Worm (Caenorhabditis elegans) whole organism, L4 larva: ENCODE measurements around the gene srv-31.
A peak's percentile ranks its signal among the peaks of the same experiment; 100 is the strongest.

Experiments
- D1046.2 ChIP-seq: fragments of 200-800 bp; sonication (Bioruptor generic); IDR thresholded peaks from 2 replicates; pipeline ENCODE4 v1.3.6; 2022; ENCODE audit warnings: missing genetic modification characterization, missing compliant biosample characterization
- F10B5.3 ChIP-seq: sonication (generic microtip); optimal IDR thresholded peaks from 2 replicates; lab custom pipeline; 2016; ENCODE audit warnings: mild to moderate bottlenecking, missing genetic modification characterization, missing compliant biosample characterization
- F37D6.2 ChIP-seq: sonication (generic microtip); optimal IDR thresholded peaks from 2 replicates; lab custom pipeline; 2016; ENCODE audit warnings: mild to moderate bottlenecking, missing genetic modification characterization, missing compliant biosample characterization
- T20F7.1 ChIP-seq: fragments of 200-800 bp; sonication (Bioruptor generic); optimal IDR thresholded peaks from 2 replicates; lab custom pipeline; 2018; ENCODE audit warnings: mild to moderate bottlenecking, missing genetic modification characterization, missing compliant biosample characterization
- T26A8.4 ChIP-seq: fragments of 200-800 bp; sonication (Bioruptor generic); IDR thresholded peaks from 2 replicates; pipeline ENCODE4 v1.3.6; 2022; ENCODE audit warnings: missing genetic modification characterization, missing compliant biosample characterization
- Y105C5A.15 ChIP-seq: fragments of 200-800 bp; sonication (Bioruptor generic); IDR thresholded peaks from 2 replicates; pipeline ENCODE4 v1.3.6; 2022; ENCODE audit warnings: missing genetic modification characterization, missing compliant biosample characterization
- Y48G9A.11 ChIP-seq: fragments of 200-800 bp; sonication (Bioruptor generic); IDR thresholded peaks from 2 replicates; pipeline ENCODE4 v1.3.6; 2022; ENCODE audit warnings: missing genetic modification reagents, missing genetic modification characterization, missing compliant biosample characterization
- ZK546.5 ChIP-seq, 2 experiments: sonication (generic microtip); optimal IDR thresholded peaks; 2 replicates each; lab custom pipeline; 2017; ENCODE audit warnings: missing biosample characterization in 2 of 2, missing genetic modification characterization in 2 of 2
- aha-1 ChIP-seq: fragments of 150-350 bp; peaks from one replicate; lab custom pipeline; 2014; ENCODE audit warnings: missing biosample characterization, missing genetic modification characterization
- arid-1 ChIP-seq: fragments of 200-800 bp; sonication (Bioruptor generic); conservative IDR thresholded peaks from 2 replicates; pipeline ENCODE4 v1.3.6; 2022; ENCODE audit warnings: missing genetic modification reagents, missing genetic modification characterization, missing compliant biosample characterization
- ceh-28 ChIP-seq: fragments of 150-350 bp; optimal IDR thresholded peaks from 2 replicates; lab custom pipeline; 2014; ENCODE audit warnings: missing biosample characterization, missing genetic modification reagents, missing genetic modification characterization
- ctbp-1 ChIP-seq: fragments of 200-800 bp; sonication (Bioruptor generic); IDR thresholded peaks from 2 replicates; pipeline ENCODE4 v1.3.6; 2022; ENCODE audit warnings: missing genetic modification reagents, missing genetic modification characterization, missing compliant biosample characterization
- dmd-8 ChIP-seq: fragments of 200-800 bp; sonication (Bioruptor generic); IDR thresholded peaks from 2 replicates; pipeline ENCODE4 v1.3.6; 2022; ENCODE audit warnings: missing genetic modification characterization, missing compliant biosample characterization
- dpl-1 ChIP-seq: fragments of 150-350 bp; optimal IDR thresholded peaks from 2 replicates; lab custom pipeline; 2014; ENCODE audit warnings: missing biosample characterization, missing genetic modification reagents, missing genetic modification characterization
- duxl-1 ChIP-seq: sonication (generic microtip); optimal IDR thresholded peaks from 2 replicates; lab custom pipeline; 2016; ENCODE audit warnings: mild to moderate bottlenecking, missing genetic modification characterization, moderate library complexity, missing compliant biosample characterization; ENCODE audit not compliant: poor library complexity
- gei-8 ChIP-seq: fragments of 200-800 bp; sonication (Bioruptor generic); optimal IDR thresholded peaks from 2 replicates; lab custom pipeline; 2018; ENCODE audit warnings: mild to moderate bottlenecking, missing genetic modification characterization, missing compliant biosample characterization
- hif-1 ChIP-seq, 2 experiments: sonication (generic microtip); optimal IDR thresholded peaks; 2 replicates each; lab custom pipeline; 2016 to 2017; ENCODE audit warnings: missing compliant biosample characterization in 2 of 2, missing genetic modification characterization in 2 of 2, missing genetic modification reagents in 2 of 2, missing genotype in 2 of 2, mild to moderate bottlenecking in 1 of 2
- hlh-30 ChIP-seq: sonication (generic microtip); optimal IDR thresholded peaks from 2 replicates; lab custom pipeline; 2017; ENCODE audit warnings: antibody characterized with exemption, mild to moderate bottlenecking, missing genetic modification characterization, missing compliant biosample characterization; ENCODE audit not compliant: insufficient read depth
- lim-7 ChIP-seq: fragments of 200-800 bp; sonication (Bioruptor generic); IDR thresholded peaks from 2 replicates; pipeline ENCODE4 v1.3.6; 2022; ENCODE audit warnings: missing genetic modification characterization, missing compliant biosample characterization
- lsy-2 ChIP-seq, 2 experiments: fragments of 150-350 bp in 1 of 2; sonication (generic microtip) in 1 of 2; optimal IDR thresholded peaks; 2 replicates each; lab custom pipeline; 2014 to 2017; ENCODE audit warnings: missing biosample characterization in 2 of 2, missing genetic modification characterization in 2 of 2
- mdl-1 ChIP-seq, 2 experiments: fragments of 150-350 bp in 1 of 2; sonication (generic microtip) in 1 of 2; optimal IDR thresholded peaks; 2 replicates each; lab custom pipeline; 2014 to 2017; ENCODE audit warnings: missing biosample characterization in 2 of 2, missing genetic modification characterization in 2 of 2
- nhr-10 ChIP-seq: fragments of 150-350 bp; optimal IDR thresholded peaks from 2 replicates; lab custom pipeline; 2014; ENCODE audit warnings: missing biosample characterization, missing genetic modification characterization
- nhr-102 ChIP-seq: sonication (generic microtip); optimal IDR thresholded peaks from 2 replicates; lab custom pipeline; 2016; ENCODE audit warnings: mild to moderate bottlenecking, missing genetic modification characterization, moderate library complexity, missing compliant biosample characterization
- nhr-237 ChIP-seq: sonication (generic microtip); optimal IDR thresholded peaks from 2 replicates; lab custom pipeline; 2017; ENCODE audit warnings: missing biosample characterization, missing genetic modification characterization
- pha-4 ChIP-seq, 2 experiments: fragments of 150-350 bp in 1 of 2; fragments of 200-800 bp in 1 of 2; sonication (Bioruptor generic) in 1 of 2; IDR thresholded peaks in 1 of 2; optimal IDR thresholded peaks in 1 of 2; 2 replicates each; pipeline versions ENCODE4 v1.3.6 to Lab custom; 2014 to 2022; ENCODE audit warnings: missing genetic modification characterization in 2 of 2, missing genetic modification reagents in 2 of 2, missing biosample characterization in 1 of 2, missing compliant biosample characterization in 1 of 2
- pqm-1 ChIP-seq: sonication (generic microtip); optimal IDR thresholded peaks from 2 replicates; lab custom pipeline; 2017; ENCODE audit warnings: missing biosample characterization, missing genetic modification characterization
- set-16 ChIP-seq: fragments of 200-800 bp; sonication (Bioruptor generic); IDR thresholded peaks from 2 replicates; pipeline ENCODE4 v1.3.6; 2022; ENCODE audit warnings: missing genetic modification reagents, missing genetic modification characterization, missing compliant biosample characterization
- skn-1 ChIP-seq: fragments of 150-350 bp; optimal IDR thresholded peaks from 2 replicates; lab custom pipeline; 2014; ENCODE audit warnings: missing biosample characterization, missing genetic modification characterization
- spr-1 ChIP-seq: sonication (generic microtip); optimal IDR thresholded peaks from 2 replicates; lab custom pipeline; 2016; ENCODE audit warnings: mild to moderate bottlenecking, missing genetic modification characterization, missing compliant biosample characterization
- unc-130 ChIP-seq: sonication (generic microtip); optimal IDR thresholded peaks from 2 replicates; lab custom pipeline; 2016; ENCODE audit warnings: missing genetic modification reagents, missing genetic modification characterization, missing compliant biosample characterization
- unc-62 ChIP-seq, 3 experiments: fragments of 150-350 bp in 1 of 3; sonication (generic microtip); optimal IDR thresholded peaks in 2 of 3; peaks in 1 of 3; 1 replicate in 1 of 3; 2 replicates in 2 of 3; lab custom pipeline; 2014 to 2017; ENCODE audit warnings: missing biosample characterization in 3 of 3, missing genetic modification characterization in 3 of 3, missing genetic modification reagents in 3 of 3, missing genotype in 1 of 3
- zag-1 ChIP-seq: fragments of 150-350 bp; optimal IDR thresholded peaks from 2 replicates; lab custom pipeline; 2014; ENCODE audit warnings: missing biosample characterization, missing genetic modification characterization
- zip-11 ChIP-seq: fragments of 200-800 bp; sonication (Bioruptor generic); IDR thresholded peaks from 2 replicates; pipeline ENCODE4 v1.3.6; 2022; ENCODE audit warnings: missing genetic modification characterization, missing compliant biosample characterization

The srv-31 gene

DNA sequence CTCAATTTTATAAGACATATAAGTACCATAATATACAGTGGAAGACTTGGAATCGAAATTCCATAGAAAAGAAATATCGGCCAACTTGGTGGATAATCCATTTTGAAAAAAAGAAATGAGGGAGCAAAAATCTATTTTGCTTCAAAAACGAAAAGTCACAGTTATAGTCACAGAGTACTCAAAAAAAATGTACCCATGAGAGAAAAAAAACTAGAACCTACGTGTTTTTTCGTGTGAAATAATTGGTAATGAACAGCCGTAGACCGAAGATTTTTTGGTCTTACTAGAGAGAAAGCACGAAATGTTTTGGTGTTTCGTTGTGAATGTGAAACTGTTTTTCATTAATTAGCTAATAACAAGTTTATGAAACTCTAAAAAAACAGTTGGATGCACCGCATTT, 2.5 kb downstream of the srv-31 start, which contains the start of gene srv-30:
Gene srv-30 (minus strand): TSS at position 101 of the 400 bp plus-strand sequence.
- TF ChIP-seq mdl-1 (tag; optimal IDR thresholded peaks at IDR 0.05; lab: Kevin White, UChicago) (no peak), hif-1 (tag; optimal IDR thresholded peaks at IDR 0.05; lab: Kevin White, UChicago) (no peak), unc-130 (no peak), lsy-2 (tag; optimal IDR thresholded peaks at IDR 0.05; lab: Kevin White, UChicago) (no peak), set-16 (GFP tag; lab: Robert Waterston, UW) (no peak), T26A8.4 (no peak), unc-62 (GFP tag; optimal IDR thresholded peaks at IDR 0.05 in 1 of 2; lab: Kevin White, UChicago) (peak in 1 of 2 experiments; percentile 42), unc-62 (tag; optimal IDR thresholded peaks at IDR 0.05; lab: Kevin White, UChicago) (no peak), nhr-10 (tag; lab: Kevin White, UChicago) (no peak)

DNA sequence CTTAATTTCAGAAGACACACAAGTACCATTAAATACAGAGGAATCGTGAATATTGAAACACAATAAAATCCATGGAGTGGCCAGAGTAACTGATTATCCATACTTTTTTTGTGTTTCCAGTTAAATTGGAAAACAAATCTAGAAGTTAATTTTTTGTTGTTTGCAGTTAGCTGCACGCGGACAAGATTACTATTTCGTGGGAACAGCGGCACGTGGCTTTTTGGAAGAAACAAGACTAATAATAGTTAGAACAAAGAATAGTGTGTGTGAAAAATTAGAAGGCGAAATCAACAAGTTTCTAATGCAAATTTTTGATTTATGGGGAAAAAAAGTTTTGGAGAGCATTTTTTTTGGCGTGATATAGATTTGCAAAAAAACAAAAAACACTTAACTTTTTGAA, 5.3 kb downstream of the srv-31 start, which contains the start of gene srv-29:
Gene srv-29 (minus strand): TSS at position 101 of the 400 bp plus-strand sequence.
- no peak for TF ChIP-seq dpl-1 (GFP tag; lab: Kevin White, UChicago)
- TF ChIP-seq dmd-8 (GFP tag; lab: Robert Waterston, UW): no peak
- no peak for TF ChIP-seq zag-1
- TF ChIP-seq gei-8 (GFP tag; lab: Kevin White, UChicago): no peak
- no peak for TF ChIP-seq ZK546.5 (tag; optimal IDR thresholded peaks at IDR 0.05; lab: Kevin White, UChicago)
- TF ChIP-seq pqm-1: no peak
- TF ChIP-seq unc-130: no peak
- TF ChIP-seq mdl-1 (tag; optimal IDR thresholded peaks at IDR 0.05; lab: Kevin White, UChicago): no peak
- no peak for TF ChIP-seq lim-7 (GFP tag; lab: Robert Waterston, UW)
- no peak for TF ChIP-seq ctbp-1 (GFP tag; lab: Robert Waterston, UW)
- no peak for TF ChIP-seq arid-1
- TF ChIP-seq D1046.2: no peak

DNA sequence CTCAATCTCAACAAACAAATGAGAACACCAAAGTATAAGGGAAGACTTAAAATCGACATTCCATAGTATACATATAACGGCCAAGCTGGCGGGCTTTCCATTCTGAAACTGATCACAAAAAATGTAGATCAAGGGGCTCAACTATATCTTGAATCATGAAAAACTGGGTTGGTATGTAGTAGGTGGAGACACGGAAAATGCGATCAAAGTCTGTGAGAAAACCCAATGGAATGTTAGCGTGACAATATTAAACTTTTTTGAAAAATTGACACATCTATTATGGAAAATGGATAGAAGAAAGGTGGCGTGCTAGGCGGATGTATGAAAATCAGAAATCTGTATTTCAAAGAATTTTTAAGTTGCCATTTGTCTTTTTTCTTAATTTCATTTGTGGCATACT, 8.6 kb downstream of the srv-31 start, which contains the start of gene srv-28:
Gene srv-28 (minus strand): TSS at position 101 of the 400 bp plus-strand sequence.
- TF ChIP-seq aha-1 (tag; lab: Kevin White, UChicago): peak; percentile 7
- TF ChIP-seq unc-62 (GFP tag; optimal IDR thresholded peaks at IDR 0.05 in 1 of 2; lab: Kevin White, UChicago): peak in 1 of 2 experiments; percentile 33
- TF ChIP-seq unc-62 (tag; optimal IDR thresholded peaks at IDR 0.05; lab: Kevin White, UChicago): no peak
- TF ChIP-seq hlh-30: no peak
- TF ChIP-seq, all 104 proteins: peak for 2

DNA sequence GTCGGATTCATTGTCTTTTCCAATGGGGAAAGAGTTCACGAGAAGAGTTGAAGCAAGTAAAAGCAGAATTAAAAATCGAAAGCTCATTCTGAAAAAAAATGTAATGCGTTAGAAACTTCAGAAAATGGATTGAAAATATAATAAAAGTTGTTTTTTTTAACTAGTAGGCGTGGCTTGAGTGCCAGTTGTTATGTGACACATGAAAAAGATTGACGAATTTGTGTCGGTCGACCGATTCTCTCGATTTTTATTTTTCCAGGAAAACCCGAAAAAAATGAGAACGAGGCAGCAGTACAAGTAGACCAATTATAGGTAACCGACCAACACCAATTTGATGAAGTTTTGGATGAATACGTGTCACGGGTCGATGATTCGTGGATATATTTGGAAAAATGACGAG, 12.1 kb downstream of the srv-31 start, which contains the start of gene nlp-16:
Gene nlp-16 (minus strand): TSS at position 101 of the 400 bp plus-strand sequence.
- no peak for TF ChIP-seq zip-11
- no peak for TF ChIP-seq spr-1 (tag; lab: Kevin White, UChicago)
- no peak for TF ChIP-seq skn-1 (tag; lab: Kevin White, UChicago)
- TF ChIP-seq ceh-28 (tag; lab: Kevin White, UChicago): no peak
- no peak for TF ChIP-seq F37D6.2
- no peak for TF ChIP-seq duxl-1 (tag; lab: Kevin White, UChicago)
- TF ChIP-seq dpl-1 (GFP tag; lab: Kevin White, UChicago): no peak
- TF ChIP-seq F10B5.3 (tag; lab: Kevin White, UChicago): no peak
- TF ChIP-seq aha-1 (tag; lab: Kevin White, UChicago): no peak
- TF ChIP-seq T20F7.1 (GFP tag; lab: Kevin White, UChicago): no peak
- TF ChIP-seq nhr-237 (tag; lab: Kevin White, UChicago): no peak
- TF ChIP-seq Y48G9A.11: no peak
- TF ChIP-seq dmd-8 (GFP tag; lab: Robert Waterston, UW): no peak
- TF ChIP-seq arid-1: no peak
- no peak for TF ChIP-seq nhr-102 (tag; lab: Kevin White, UChicago)
- TF ChIP-seq pha-4 (GFP tag; IDR thresholded peaks at IDR 0.05; lab: Robert Waterston, UW): no peak
- no peak for TF ChIP-seq pha-4 (tag; optimal IDR thresholded peaks at IDR 0.05; lab: Kevin White, UChicago)
- TF ChIP-seq Y105C5A.15 (GFP tag; lab: Robert Waterston, UW): no peak
- TF ChIP-seq, all 104 proteins: peak for 0
